Worm (Caenorhabditis elegans): ENCODE measurements around the gene ttr-48.

The ttr-48 gene

DNA sequence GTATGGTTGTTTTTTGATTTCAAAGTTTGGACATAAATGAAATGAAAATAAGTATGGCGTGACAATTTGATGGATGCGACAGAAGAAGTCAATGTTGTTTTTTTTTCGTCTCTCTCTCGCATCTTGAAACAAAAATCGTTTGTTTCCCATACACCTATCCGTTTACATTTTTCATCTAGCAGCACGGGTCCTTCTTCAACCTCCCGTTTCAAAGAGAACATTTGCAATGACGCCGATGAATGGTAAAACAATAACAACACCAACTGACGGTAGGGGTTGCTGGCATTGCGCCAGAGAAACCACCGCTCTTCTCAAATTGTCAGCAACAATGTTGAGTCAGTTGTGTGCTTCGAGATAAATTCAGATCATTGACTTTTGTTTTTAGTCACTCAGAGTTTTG is 3.1 kb downstream of the ttr-48 start:
- TF ChIP-seq F49E8.2 (tag; optimal IDR thresholded peaks at IDR 0.05; ENCODE audit: insufficient read depth) (no peak), somi-1 (GFP tag; optimal IDR thresholded peaks at IDR 0.05) (peak; percentile 46), nfya-1 (tag; optimal IDR thresholded peaks at IDR 0.05; ENCODE audit: borderline replicate concordance, insufficient read depth) (no peak), K12H6.12 (tag; optimal IDR thresholded peaks at IDR 0.05) (peak; percentile 45), F10E7.11 (tag; optimal IDR thresholded peaks at IDR 0.05) (no peak)

DNA sequence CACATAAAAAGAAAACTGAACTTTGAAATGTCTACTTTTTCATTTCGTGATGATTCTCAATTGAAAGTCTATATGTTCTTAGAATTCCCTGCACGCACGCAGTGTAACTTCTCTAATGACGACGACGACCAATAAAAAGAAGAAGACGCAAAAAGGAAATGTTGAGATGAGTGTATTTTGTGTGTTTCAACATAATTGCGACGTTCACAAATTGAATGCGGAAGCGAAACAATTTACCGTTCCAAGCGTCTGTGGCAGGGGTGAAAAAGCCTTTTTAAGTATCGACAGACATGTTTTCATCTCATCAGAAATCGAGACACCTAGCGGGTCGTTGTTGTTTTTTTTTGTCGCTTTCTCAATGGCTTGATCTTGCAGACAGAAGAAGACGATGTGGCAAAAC is 3.6 kb downstream of the ttr-48 start:
- TF ChIP-seq lin-40 (tag; optimal IDR thresholded peaks at IDR 0.05): peak; percentile 30
- TF ChIP-seq ama-1 (optimal IDR thresholded peaks at IDR 0.05): no peak
- TF ChIP-seq ama-1 (GFP tag; optimal IDR thresholded peaks at IDR 0.05): no peak

DNA sequence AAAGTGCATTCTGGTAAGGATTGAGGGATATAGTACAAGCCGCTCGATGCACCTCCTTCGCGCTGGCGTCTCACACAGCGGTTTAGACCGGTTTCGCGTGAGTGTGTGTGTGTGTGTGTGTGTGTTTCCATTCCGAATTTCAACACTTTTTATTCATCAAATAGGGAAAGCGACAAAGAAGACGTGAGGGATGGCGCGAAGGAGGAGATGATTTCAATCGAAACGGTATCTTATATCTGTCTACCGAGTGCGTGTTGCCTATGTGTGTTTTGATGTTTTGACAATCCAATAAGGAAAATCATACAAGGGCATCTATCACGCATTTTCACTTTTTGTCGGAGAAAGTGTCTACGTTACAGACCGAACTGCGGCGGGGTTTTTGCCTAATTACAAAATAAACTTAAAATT is 4.5 kb downstream of the ttr-48 start:
- TF ChIP-seq hrde-1 (tag; optimal IDR thresholded peaks at IDR 0.05; ENCODE audit: borderline replicate concordance) (no peak), ceh-27 (GFP tag; optimal IDR thresholded peaks at IDR 0.05) (peak; percentile 2), D2030.7 (GFP tag; IDR thresholded peaks at IDR 0.05) (no peak), Y53G8AR.9 (GFP tag; conservative IDR thresholded peaks at IDR 0.05) (no peak), cebp-1 (GFP tag; IDR thresholded peaks at IDR 0.05) (no peak), cebp-1 (tag; optimal IDR thresholded peaks at IDR 0.05) (peak; percentile 43)

DNA sequence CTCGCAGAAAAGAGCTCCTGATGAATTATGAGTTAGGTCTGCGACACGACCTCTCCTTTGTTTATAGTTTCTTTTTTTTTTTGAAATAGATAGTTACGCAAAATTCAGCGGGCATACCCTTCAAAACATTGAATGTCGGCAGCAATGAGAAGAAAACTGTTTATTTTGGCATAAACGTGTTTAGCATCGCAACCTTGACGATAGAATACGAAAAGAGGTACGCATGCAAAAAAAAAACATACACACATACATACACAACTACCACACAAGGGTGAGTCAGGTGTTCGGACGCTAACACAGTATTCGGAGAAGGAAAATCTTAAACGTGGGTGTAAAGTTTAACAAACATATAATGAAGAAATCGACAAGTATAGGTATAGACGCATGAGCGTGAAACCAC is 6.6 kb downstream of the ttr-48 start:
- TF ChIP-seq ccch-3 (GFP tag; optimal IDR thresholded peaks at IDR 0.05) (no peak), gei-17 (GFP tag; optimal IDR thresholded peaks at IDR 0.05) (no peak), unc-62 (GFP tag; optimal IDR thresholded peaks at IDR 0.05) (no peak), nhr-179 (tag; optimal IDR thresholded peaks at IDR 0.05) (no peak), F22D6.2 (tag; optimal IDR thresholded peaks at IDR 0.05) (no peak), Y53F4B.3 (GFP tag; IDR thresholded peaks at IDR 0.05) (no peak), nhr-27 (tag; optimal IDR thresholded peaks at IDR 0.05) (no peak), cebp-1 (GFP tag; IDR thresholded peaks at IDR 0.05) (no peak), cebp-1 (tag; optimal IDR thresholded peaks at IDR 0.05) (no peak), nhr-90 (tag; optimal IDR thresholded peaks at IDR 0.05) (no peak)

DNA sequence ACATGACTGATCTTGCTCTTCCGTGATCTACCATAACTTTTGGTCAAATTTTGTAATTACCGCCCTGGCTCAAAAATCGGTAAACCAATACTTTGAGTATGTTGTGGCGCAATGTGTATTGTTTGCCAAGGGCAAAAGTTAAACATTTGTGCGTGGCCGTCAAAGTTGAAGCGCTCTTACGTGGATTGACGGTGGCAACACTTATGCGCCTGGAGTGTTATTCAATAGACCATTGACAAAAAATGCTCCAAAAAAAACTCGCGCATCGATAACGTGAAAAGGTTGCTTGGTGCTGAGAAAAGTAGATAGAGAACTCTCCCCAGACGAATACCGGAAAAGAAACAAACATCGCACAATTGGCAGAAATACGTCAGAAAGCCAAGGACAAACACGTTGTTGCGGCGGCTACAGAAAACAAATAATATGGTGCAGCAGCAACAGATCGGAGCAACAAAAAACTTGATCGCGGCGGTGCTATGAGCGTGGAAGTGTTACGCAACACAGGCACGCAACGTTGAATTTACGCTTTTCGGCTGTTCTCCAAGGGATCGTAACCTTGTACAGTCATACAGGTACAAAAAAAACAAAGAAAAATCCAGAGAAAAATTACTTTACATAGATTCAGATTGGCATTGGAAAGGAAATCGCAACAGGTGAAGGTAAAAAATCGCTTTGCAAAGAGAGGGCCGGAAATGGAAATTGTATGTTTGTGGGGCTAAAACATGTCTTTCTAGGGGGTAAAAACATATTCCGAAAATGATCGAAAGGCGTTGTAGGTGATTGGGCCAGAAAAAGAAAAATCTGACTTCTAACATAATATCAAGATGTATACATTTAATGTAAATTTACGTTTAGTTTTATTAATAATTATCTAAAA is 8.0 kb downstream of the ttr-48 start:
- TF ChIP-seq chd-7 (tag; optimal IDR thresholded peaks at IDR 0.05): no peak
- TF ChIP-seq zfh-2 (GFP tag; conservative IDR thresholded peaks at IDR 0.05): 0 out of 2 replicates have a peak, but pooled peaks have one; percentile 21

DNA sequence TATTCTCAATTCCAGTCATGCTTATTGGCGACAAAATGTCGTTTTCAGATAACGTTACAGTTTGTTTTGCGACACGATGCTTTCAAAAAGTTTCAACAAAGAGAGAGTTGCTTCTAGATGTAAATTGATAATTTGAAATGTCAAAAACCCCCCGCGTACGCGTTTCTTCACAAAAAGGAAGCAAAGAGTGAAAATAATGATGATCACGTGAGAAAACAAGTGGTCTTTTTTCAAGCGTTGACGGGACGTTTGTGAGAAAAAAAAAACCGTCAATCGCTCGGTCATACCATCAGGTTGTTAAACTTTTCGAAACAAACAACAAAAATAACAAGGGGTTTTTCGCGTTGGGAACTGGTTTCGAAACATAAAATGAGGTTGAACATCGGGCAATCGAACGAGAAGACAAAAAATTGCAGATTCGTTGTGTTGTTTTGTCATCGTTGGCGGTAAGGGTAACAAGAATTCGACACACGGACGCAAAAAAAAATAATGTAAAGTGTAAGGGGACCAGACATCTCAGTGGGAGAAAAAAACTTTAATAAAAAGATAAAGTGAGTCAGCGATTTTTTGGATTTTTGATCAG is 10.1 kb downstream of the ttr-48 start:
- peak; percentile 31 for TF ChIP-seq pha-4 (tag; optimal IDR thresholded peaks at IDR 0.05)
- no peak for TF ChIP-seq hsf-1 (GFP tag; IDR thresholded peaks at IDR 0.05)
- peak; percentile 77 for TF ChIP-seq lin-40 (tag; optimal IDR thresholded peaks at IDR 0.05)
- TF ChIP-seq B0035.1 (tag; optimal IDR thresholded peaks at IDR 0.05): no peak
- TF ChIP-seq unc-62 (GFP tag; optimal IDR thresholded peaks at IDR 0.05): peak; percentile 55
- peak; percentile 27 for TF ChIP-seq nhr-90 (tag; optimal IDR thresholded peaks at IDR 0.05)
- no peak for TF ChIP-seq B0019.2 (GFP tag; conservative IDR thresholded peaks at IDR 0.05)
- TF ChIP-seq tlf-1 (GFP tag; optimal IDR thresholded peaks at IDR 0.05): peak; percentile 16
- 0 out of 2 replicates have a peak, but pooled peaks have one; percentile 14 for TF ChIP-seq cebp-1 (GFP tag; IDR thresholded peaks at IDR 0.05)
- TF ChIP-seq cebp-1 (tag; optimal IDR thresholded peaks at IDR 0.05): peak; percentile 81
- TF ChIP-seq ccch-3 (GFP tag; optimal IDR thresholded peaks at IDR 0.05): no peak
- no peak for TF ChIP-seq C06A6.2 (GFP tag; conservative IDR thresholded peaks at IDR 0.05)
- no peak for TF ChIP-seq lsy-27 (tag; optimal IDR thresholded peaks at IDR 0.05; ENCODE audit: borderline replicate concordance, insufficient read depth)
- no peak for TF ChIP-seq hlh-12 (tag; optimal IDR thresholded peaks at IDR 0.05)
- peak; percentile 1 for TF ChIP-seq ets-4 (GFP tag; optimal IDR thresholded peaks at IDR 0.05)
- TF ChIP-seq atf-7 (tag; optimal IDR thresholded peaks at IDR 0.05): no peak
- TF ChIP-seq lin-35 (GFP tag; optimal IDR thresholded peaks at IDR 0.05): no peak
- no peak for TF ChIP-seq Y95B8A.8 (GFP tag; IDR thresholded peaks at IDR 0.05)
- TF ChIP-seq nfya-1 (tag; optimal IDR thresholded peaks at IDR 0.05; ENCODE audit: borderline replicate concordance, insufficient read depth): no peak
- TF ChIP-seq pbrm-1 (GFP tag; IDR thresholded peaks at IDR 0.05): no peak
